Fruit fly (Drosophila melanogaster) whole organism: ENCODE data around the gene Hel89B.

Experiments used
- pan ChIP-seq: fragments of >200 bp; optimal IDR thresholded peaks from 2 replicates; lab custom pipeline; 2017
- psq ChIP-seq: fragments of >200 bp; optimal IDR thresholded peaks from 2 replicates; lab custom pipeline; 2017
- usp ChIP-seq: fragments of >200 bp; optimal IDR thresholded peaks from 2 replicates; lab custom pipeline; 2017; ENCODE audit warnings: missing biosample characterization, missing genetic modification characterization, mixed read lengths

DNA sequence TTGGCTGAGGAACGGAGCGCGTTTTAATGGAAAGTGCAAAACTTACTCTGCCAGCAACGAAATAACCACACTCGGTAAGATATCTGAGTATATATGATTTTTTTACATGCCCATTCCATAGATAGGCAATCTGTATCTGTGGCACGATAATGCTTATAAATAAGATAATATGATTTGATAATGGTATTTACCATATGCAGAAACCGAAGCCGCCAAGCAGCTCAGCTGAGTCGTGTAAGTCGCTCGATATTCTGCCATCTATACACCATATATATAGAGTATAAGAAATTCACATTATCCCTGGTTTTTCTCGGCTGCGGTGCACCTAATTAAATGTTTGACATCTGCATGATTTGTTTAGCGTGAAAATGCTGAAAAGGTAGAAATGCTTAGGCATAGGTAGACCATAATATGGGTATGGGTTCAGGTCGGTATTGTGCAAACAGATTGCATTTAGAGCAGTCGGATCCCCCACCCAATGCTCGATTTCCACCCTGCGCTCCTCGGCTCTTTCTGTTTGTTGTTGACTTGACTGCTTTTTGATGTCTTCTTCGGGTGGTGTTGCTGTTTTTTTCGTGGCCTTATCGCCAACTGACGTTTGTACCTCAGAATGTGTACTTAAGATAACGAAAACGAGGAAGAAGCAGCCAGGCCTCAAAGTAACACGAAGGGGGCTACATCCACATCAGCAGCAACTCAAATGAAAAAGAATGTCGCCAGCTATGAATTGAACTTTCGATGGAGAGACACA, 33.9 kb downstream of the Hel89B start:
- TF ChIP-seq psq (lab: Kevin White, UChicago) (no peak), pan (no peak), usp (no peak)
